Fruit fly (Drosophila melanogaster): ENCODE data around the gene Chc.

The Chc gene

dm6 chrX:15869843-15870242 lies 34.6 kb upstream of the Chc start, which contains the start of gene CG16952 (continued):
- TF ChIP-seq Lim3 (GFP tag; IDR thresholded peaks at IDR 0.05) (no peak), kay (GFP tag; optimal IDR thresholded peaks at IDR 0.05) (no peak), Hr39 (optimal IDR thresholded peaks at IDR 0.05) (no peak), CG8388 (GFP tag; optimal IDR thresholded peaks at IDR 0.05) (no peak), btn (GFP tag; optimal IDR thresholded peaks at IDR 0.05) (no peak), D19A (tag; optimal IDR thresholded peaks at IDR 0.05) (no peak), dimm (GFP tag; IDR thresholded peaks at IDR 0.05) (no peak), Jarid2 (GFP tag; optimal IDR thresholded peaks at IDR 0.05) (no peak), HmgD (GFP tag; optimal IDR thresholded peaks at IDR 0.05) (peak; percentile 0), CG3407 (GFP tag; optimal IDR thresholded peaks at IDR 0.05) (no peak), Fer2 (tag; optimal IDR thresholded peaks at IDR 0.05) (no peak), MBD-R2 (GFP tag; IDR thresholded peaks at IDR 0.05) (0 out of 2 replicates have a peak, but pooled peaks have one; percentile 20), CG15479 (GFP tag; optimal IDR thresholded peaks at IDR 0.05) (no peak), lola (GFP tag; optimal IDR thresholded peaks at IDR 0.05) (no peak), Hmr (GFP tag; optimal IDR thresholded peaks at IDR 0.05) (peak; percentile 10), CG12744 (GFP tag; optimal IDR thresholded peaks at IDR 0.05) (no peak), Mrtf (GFP tag; IDR thresholded peaks at IDR 0.05) (no peak), Elba2 (GFP tag; optimal IDR thresholded peaks at IDR 0.05) (no peak), pho (GFP tag; optimal IDR thresholded peaks at IDR 0.05) (peak; percentile 27), bsh (GFP tag; optimal IDR thresholded peaks at IDR 0.05) (no peak), CG3281 (GFP tag; optimal IDR thresholded peaks at IDR 0.05) (no peak), Ada2b (GFP tag; IDR thresholded peaks at IDR 0.05) (no peak), dati (GFP tag; IDR thresholded peaks at IDR 0.05) (no peak), fd102C (GFP tag; optimal IDR thresholded peaks at IDR 0.05) (no peak), CG1832 (GFP tag; optimal IDR thresholded peaks at IDR 0.05) (no peak), org-1 (GFP tag; optimal IDR thresholded peaks at IDR 0.05) (no peak), lmd (GFP tag; IDR thresholded peaks at IDR 0.05) (no peak), Pdp1 (GFP tag; optimal IDR thresholded peaks at IDR 0.05) (peak in 1 of 2 experiments; percentile 91), tin (GFP tag; optimal IDR thresholded peaks at IDR 0.05) (no peak), CG11504 (tag; optimal IDR thresholded peaks at IDR 0.05) (no peak), Dip2 (GFP tag; IDR thresholded peaks at IDR 0.05) (no peak), CG1529 (GFP tag; optimal IDR thresholded peaks at IDR 0.05) (no peak), prd (optimal IDR thresholded peaks at IDR 0.05) (no peak), prd (GFP tag; IDR thresholded peaks at IDR 0.05) (no peak), PHDP (tag; optimal IDR thresholded peaks at IDR 0.05) (no peak), nmo (GFP tag; optimal IDR thresholded peaks at IDR 0.05) (peak; percentile 61), zfh1 (GFP tag; IDR thresholded peaks at IDR 0.05) (no peak), scrt (GFP tag; optimal IDR thresholded peaks at IDR 0.05) (no peak), Dbx (GFP tag; IDR thresholded peaks at IDR 0.05) (no peak), ro (GFP tag; IDR thresholded peaks at IDR 0.05) (no peak), kah (GFP tag; optimal IDR thresholded peaks at IDR 0.05) (no peak), CG10274 (GFP tag; optimal IDR thresholded peaks at IDR 0.05) (no peak), Hr51 (GFP tag; optimal IDR thresholded peaks at IDR 0.05) (no peak), lov (optimal IDR thresholded peaks at IDR 0.05) (no peak), lov (GFP tag; IDR thresholded peaks at IDR 0.05) (no peak), CG10431 (GFP tag; optimal IDR thresholded peaks at IDR 0.05) (no peak), NK7.1 (GFP tag; optimal IDR thresholded peaks at IDR 0.05) (no peak), CG6654 (GFP tag; optimal IDR thresholded peaks at IDR 0.05) (no peak), sqz (GFP tag; optimal IDR thresholded peaks at IDR 0.05) (no peak), CG4360 (GFP tag; IDR thresholded peaks at IDR 0.05) (no peak), E2f1 (GFP tag; IDR thresholded peaks at IDR 0.05) (no peak), jigr1 (GFP tag; IDR thresholded peaks at IDR 0.05) (no peak), CG14710 (tag; optimal IDR thresholded peaks at IDR 0.05) (peak; percentile 57)

Measured in whole organism, embryonic.